Fruit fly (Drosophila melanogaster): Measurements from ENCODE around the gene Mhc.

The Mhc gene

DNA sequence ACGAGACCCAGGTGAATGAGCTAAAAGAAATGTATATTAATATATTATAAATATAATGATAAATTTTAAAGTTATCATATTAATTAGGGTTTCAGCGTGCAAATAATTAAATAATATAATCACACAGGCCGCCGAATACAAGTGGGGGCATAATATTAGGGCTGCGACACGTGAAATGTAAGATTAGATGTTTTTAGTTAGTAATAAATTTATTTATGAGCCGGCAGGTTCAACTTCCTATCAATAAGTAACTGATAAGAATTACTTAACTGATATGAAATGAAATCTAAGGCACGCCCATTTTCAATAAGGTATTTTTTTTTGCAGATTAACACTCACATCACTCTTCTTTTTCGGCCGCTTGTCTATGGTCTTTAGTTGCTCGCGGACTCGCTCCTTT, 23.5 kb downstream of the Mhc start (continued):
- TF ChIP-seq mirr (GFP tag; optimal IDR thresholded peaks at IDR 0.05) (peak; percentile 68), CG6654 (GFP tag; optimal IDR thresholded peaks at IDR 0.05) (no peak), pita (GFP tag; optimal IDR thresholded peaks at IDR 0.05) (no peak), chn (GFP tag; optimal IDR thresholded peaks at IDR 0.05) (no peak), gce (GFP tag; IDR thresholded peaks at IDR 0.05) (no peak), MESR4 (GFP tag; optimal IDR thresholded peaks at IDR 0.05) (no peak)

dm6 chr2L:16790671-16791270, 24.4 kb downstream of the Mhc start, which contains the start of gene Cyt-b5-r:
Gene Cyt-b5-r, minus strand, starts transcription at chr2L:16790721.
- TF ChIP-seq Mrtf (GFP tag; IDR thresholded peaks at IDR 0.05) (no peak), CG10959 (GFP tag; IDR thresholded peaks at IDR 0.05) (no peak), lab (GFP tag; optimal IDR thresholded peaks at IDR 0.05) (no peak), CG2678 (tag; optimal IDR thresholded peaks at IDR 0.05) (peak; percentile 31), dati (GFP tag; IDR thresholded peaks at IDR 0.05) (no peak), eyg (GFP tag; optimal IDR thresholded peaks at IDR 0.05) (no peak), CG9437 (GFP tag; optimal IDR thresholded peaks at IDR 0.05) (no peak), CG7745 (tag; optimal IDR thresholded peaks at IDR 0.05) (no peak), CG3281 (GFP tag; optimal IDR thresholded peaks at IDR 0.05) (peak; percentile 1), Stat92E (GFP tag; optimal IDR thresholded peaks at IDR 0.05) (no peak), ci (GFP tag; IDR thresholded peaks at IDR 0.05) (no peak), Xbp1 (GFP tag; optimal IDR thresholded peaks at IDR 0.05) (no peak), Pdp1 (GFP tag; optimal IDR thresholded peaks at IDR 0.05) (peak in 1 of 2 experiments; percentile 98), Opbp (GFP tag; IDR thresholded peaks at IDR 0.05; ENCODE audit: partially characterized antibody) (no peak), z (GFP tag; IDR thresholded peaks at IDR 0.05) (no peak), CG3065 (GFP tag; optimal IDR thresholded peaks at IDR 0.05) (no peak), Rx (GFP tag; IDR thresholded peaks at IDR 0.05) (no peak), Ets65A (GFP tag) (peak; percentile 66), sens (GFP tag) (peak; percentile 18), sima (GFP tag; optimal IDR thresholded peaks at IDR 0.05) (no peak), tna (GFP tag; IDR thresholded peaks at IDR 0.05; ENCODE audit: partially characterized antibody) (no peak), Ssrp (tag; optimal IDR thresholded peaks at IDR 0.05) (no peak), chif (GFP tag; optimal IDR thresholded peaks at IDR 0.05) (no peak), CG2120 (GFP tag; optimal IDR thresholded peaks at IDR 0.05) (no peak), CG1603 (tag; optimal IDR thresholded peaks at IDR 0.05) (no peak), CG4730 (GFP tag; IDR thresholded peaks at IDR 0.05) (no peak), insv (GFP tag; optimal IDR thresholded peaks at IDR 0.05) (no peak), CG18476 (GFP tag; optimal IDR thresholded peaks at IDR 0.05) (no peak), CG7987 (GFP tag; optimal IDR thresholded peaks at IDR 0.05) (no peak), lmd (GFP tag; IDR thresholded peaks at IDR 0.05) (no peak), CG7271 (tag; optimal IDR thresholded peaks at IDR 0.05) (no peak), pan (optimal IDR thresholded peaks at IDR 0.05) (no peak), pan (GFP tag; optimal IDR thresholded peaks at IDR 0.05 in 1 of 2, IDR thresholded peaks at IDR 0.05 in 1 of 2) (no peak), run (tag; optimal IDR thresholded peaks at IDR 0.05) (no peak), MBD-R2 (GFP tag; IDR thresholded peaks at IDR 0.05) (no peak), CG34224 (GFP tag; IDR thresholded peaks at IDR 0.05; ENCODE audit: partially characterized antibody) (no peak), CG17912 (GFP tag; optimal IDR thresholded peaks at IDR 0.05) (no peak), CG30020 (tag; optimal IDR thresholded peaks at IDR 0.05) (no peak), CG10462 (GFP tag; optimal IDR thresholded peaks at IDR 0.05) (no peak), gcm (GFP tag; optimal IDR thresholded peaks at IDR 0.05) (no peak), CG34376 (GFP tag; optimal IDR thresholded peaks at IDR 0.05) (peak; percentile 96), usp (GFP tag; optimal IDR thresholded peaks at IDR 0.05) (no peak), Camta (GFP tag; optimal IDR thresholded peaks at IDR 0.05) (no peak), CG17568 (GFP tag; optimal IDR thresholded peaks at IDR 0.05) (no peak)

Measured in whole organism, embryonic.